Fruit fly (Drosophila melanogaster): Measurements from ENCODE around the gene CG6333.

- TF ChIP-seq EcR (GFP tag; optimal IDR thresholded peaks at IDR 0.05) (no peak), pan (optimal IDR thresholded peaks at IDR 0.05) (no peak), usp (GFP tag; optimal IDR thresholded peaks at IDR 0.05) (no peak), psq (optimal IDR thresholded peaks at IDR 0.05) (no peak)
Observed at dm6 chr3L:17457695-17458242, 28.3 kb downstream of the CG6333 start.

Measured in whole organism.